In the genomic region with DNA sequence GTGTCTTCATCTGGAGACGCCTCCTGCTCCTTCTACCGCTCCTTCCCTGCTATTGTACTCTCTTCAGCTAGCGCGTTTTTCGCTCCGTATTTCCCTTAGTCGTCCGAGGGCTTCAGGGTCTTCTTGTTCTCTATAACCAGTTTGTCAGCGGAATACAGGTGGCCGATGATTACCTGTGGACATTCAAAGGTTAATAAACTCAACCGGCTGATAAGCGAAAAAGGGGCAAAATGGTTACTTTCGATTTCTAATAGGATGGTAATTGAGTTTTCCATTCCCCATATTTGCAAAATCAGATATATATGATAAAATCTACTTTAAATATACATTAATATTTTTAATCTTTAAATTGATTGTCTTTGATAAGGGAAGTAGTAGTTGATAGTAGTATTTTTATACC, we compare ENCODE assay signal across 2 fruit fly cellular contexts.
TF ChIP-seq lines count a peak whose summit lies in the region.

No protein-coding gene starts in this region.

TF ChIP-seq in whole organism, prepupa, 60 proteins besides CTCF, POLR2A, EP300 and RAD21:
- TF ChIP-seq svp (GFP tag; lab: Kevin White, UChicago) (peak; percentile 25), Gug (GFP tag; IDR thresholded peaks at IDR 0.05; lab: Robert Waterston, UW) (no peak)

TF ChIP-seq in whole organism, pupa, 21 proteins besides CTCF, POLR2A, EP300 and RAD21:
- TF ChIP-seq gl (tag; optimal IDR thresholded peaks at IDR 0.05; lab: Kevin White, UChicago) (no peak), EcR (GFP tag; optimal IDR thresholded peaks at IDR 0.05; lab: Kevin White, UChicago) (peak; percentile 92)
